Worm (Caenorhabditis elegans) whole organism, L4/young adult: ENCODE data around the gene C35D10.10.

ENCODE experiments used
- W03F9.2 ChIP-seq: fragments of 150-350 bp; optimal IDR thresholded peaks from 2 replicates; lab custom pipeline; 2014; ENCODE audit warnings: missing biosample characterization, missing genetic modification characterization
- dao-5 ChIP-seq: sonication (generic microtip); optimal IDR thresholded peaks from 2 replicates; lab custom pipeline; 2016; ENCODE audit warnings: missing genotype, missing genetic modification characterization, moderate library complexity, missing compliant biosample characterization
- him-1 ChIP-seq: sonication (generic microtip); optimal IDR thresholded peaks from 2 replicates; lab custom pipeline; 2016; ENCODE audit warnings: missing genotype, missing genetic modification reagents, missing genetic modification characterization, missing compliant biosample characterization

DNA sequence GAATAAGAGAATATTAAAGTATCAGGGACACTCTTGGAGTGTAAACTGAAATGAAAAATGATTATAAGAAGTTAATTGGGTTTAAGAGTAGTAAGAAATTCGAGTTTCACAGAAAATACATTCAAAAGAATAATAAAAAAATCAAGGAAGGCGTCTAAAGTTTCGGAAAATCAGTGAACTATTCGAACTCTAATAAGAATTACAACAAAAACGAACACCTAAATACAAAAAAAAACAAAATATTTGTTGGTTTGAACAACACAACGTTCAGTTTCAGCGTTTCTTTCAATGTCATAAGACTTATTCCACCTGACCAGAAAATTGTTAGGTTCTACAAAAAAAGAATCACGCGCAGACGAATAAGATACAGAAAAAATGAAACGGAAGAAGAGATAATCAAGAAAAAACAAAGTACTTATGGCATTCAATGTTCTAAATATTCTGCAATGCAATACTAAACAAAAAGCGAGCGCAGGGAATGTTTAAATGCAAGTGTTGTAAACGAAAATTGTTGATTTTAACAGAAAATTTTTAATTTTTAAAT lies 37.5 kb upstream of the C35D10.10 start, which contains the start of gene nhl-2:
- TF ChIP-seq W03F9.2 (tag; lab: Kevin White, UChicago) (no peak), dao-5 (tag; lab: Kevin White, UChicago) (no peak), him-1 (tag; lab: Kevin White, UChicago) (no peak)
